Worm (Caenorhabditis elegans): Measurements from ENCODE around the gene npr-37.

The npr-37 gene

ce11 chrIV:425052-425451 lies 55.9 kb downstream of the npr-37 start, which contains the start of gene daf-18:
daf-18 (minus strand) TSS chrIV:425177.
- TF ChIP-seq zfh-2 (GFP tag; conservative IDR thresholded peaks at IDR 0.05) (no peak), C17E4.6 (GFP tag; IDR thresholded peaks at IDR 0.05) (no peak), hlh-26 (GFP tag; conservative IDR thresholded peaks at IDR 0.05) (no peak)

- TF ChIP-seq snpc-1.3 (tag; optimal IDR thresholded peaks at IDR 0.05; ENCODE audit: insufficient read depth) (no peak), snpc-1.1 (tag; optimal IDR thresholded peaks at IDR 0.05; ENCODE audit: insufficient read depth) (no peak), lin-26 (GFP tag; IDR thresholded peaks at IDR 0.05) (0 out of 2 replicates have a peak, but pooled peaks have one; percentile 35), nhr-90 (tag; optimal IDR thresholded peaks at IDR 0.05) (no peak), hmg-20 (GFP tag; IDR thresholded peaks at IDR 0.05) (no peak), lin-40 (tag; optimal IDR thresholded peaks at IDR 0.05) (no peak)
Measured at ce11 chrIV:422112-422511, 58.9 kb downstream of the npr-37 start.

ce11 chrIV:420686-421085 lies 60.3 kb downstream of the npr-37 start:
- no peak for TF ChIP-seq ceh-58 (GFP tag; IDR thresholded peaks at IDR 0.05)
- 0 out of 2 replicates have a peak, but pooled peaks have one; percentile 62 for TF ChIP-seq madf-3 (GFP tag; IDR thresholded peaks at IDR 0.05)
- 0 out of 2 replicates have a peak, but pooled peaks have one; percentile 24 for TF ChIP-seq Y56A3A.18 (GFP tag; IDR thresholded peaks at IDR 0.05)
- peak; percentile 38; the same call in 1 of the 2 replicates for TF ChIP-seq madf-6 (GFP tag; IDR thresholded peaks at IDR 0.05)

- TF ChIP-seq madf-3 (GFP tag; IDR thresholded peaks at IDR 0.05) (peak; percentile 77; the same call in 1 of the 2 replicates), cebp-1 (GFP tag; IDR thresholded peaks at IDR 0.05) (no peak; the same call in 1 of the 2 replicates), cebp-1 (tag; optimal IDR thresholded peaks at IDR 0.05) (peak; percentile 25), attf-6 (GFP tag; IDR thresholded peaks at IDR 0.05) (0 out of 2 replicates have a peak, but pooled peaks have one; percentile 32), ccch-3 (GFP tag; optimal IDR thresholded peaks at IDR 0.05) (no peak), B0336.3 (GFP tag; IDR thresholded peaks at IDR 0.05) (peak; percentile 78), ekl-4 (GFP tag; IDR thresholded peaks at IDR 0.05) (peak; percentile 54; the same call in 1 of the 2 replicates), ama-1 (optimal IDR thresholded peaks at IDR 0.05) (no peak), ama-1 (GFP tag; optimal IDR thresholded peaks at IDR 0.05) (peak in 1 of 2 experiments; percentile 36), lsl-1 (GFP tag; optimal IDR thresholded peaks at IDR 0.05) (peak; percentile 22), atf-7 (tag; optimal IDR thresholded peaks at IDR 0.05) (peak; percentile 28), F49E8.2 (tag; optimal IDR thresholded peaks at IDR 0.05; ENCODE audit: insufficient read depth) (no peak), mes-4 (tag; optimal IDR thresholded peaks at IDR 0.05) (no peak), somi-1 (GFP tag; optimal IDR thresholded peaks at IDR 0.05) (no peak), nhr-120 (GFP tag; IDR thresholded peaks at IDR 0.05) (no peak), T26A5.8 (tag; optimal IDR thresholded peaks at IDR 0.05) (peak; percentile 7), F39B2.1 (GFP tag; IDR thresholded peaks at IDR 0.05) (0 out of 2 replicates have a peak, but pooled peaks have one; percentile 52), madf-6 (GFP tag; IDR thresholded peaks at IDR 0.05) (peak; percentile 56; the same call in 1 of the 2 replicates), xnd-1 (tag; optimal IDR thresholded peaks at IDR 0.05) (no peak), K11D2.4 (GFP tag; IDR thresholded peaks at IDR 0.05) (no peak), athp-1 (tag; optimal IDR thresholded peaks at IDR 0.05) (peak; percentile 57), egl-18 (GFP tag; IDR thresholded peaks at IDR 0.05) (no peak), hsf-1 (GFP tag; IDR thresholded peaks at IDR 0.05) (peak; percentile 50; the same call in 1 of the 2 replicates), attf-3 (GFP tag; conservative IDR thresholded peaks at IDR 0.05) (no peak), F52B5.7 (tag; optimal IDR thresholded peaks at IDR 0.05) (peak; percentile 12), hmg-20 (GFP tag; IDR thresholded peaks at IDR 0.05) (no peak), hrde-1 (tag; optimal IDR thresholded peaks at IDR 0.05; ENCODE audit: borderline replicate concordance) (peak; percentile 70), tbx-9 (tag; optimal IDR thresholded peaks at IDR 0.05; ENCODE audit: borderline replicate concordance) (peak; percentile 42), Y53G8AR.9 (GFP tag; conservative IDR thresholded peaks at IDR 0.05) (peak; percentile 37; the same call in 1 of the 2 replicates), rec-8 (tag; optimal IDR thresholded peaks at IDR 0.05) (no peak), sptf-2 (GFP tag; optimal IDR thresholded peaks at IDR 0.05) (no peak), dox-1 (GFP tag; IDR thresholded peaks at IDR 0.05) (peak; percentile 47; the same call in 1 of the 2 replicates)
Measured at ce11 chrIV:419674-420073, 61.3 kb downstream of the npr-37 start, which contains the start of gene eri-1. eri-1 (minus strand) TSS chrIV:419958.

Measured in whole organism, young adult.